Worm (Caenorhabditis elegans) whole organism, L3 larva: ENCODE results near the gene pccb-1.

ENCODE experiments used
- R02D3.7 ChIP-seq: fragments of 150-350 bp; optimal IDR thresholded peaks from 2 replicates; lab custom pipeline; 2014; ENCODE audit warnings: missing biosample characterization, missing genetic modification characterization
- ZK546.5 ChIP-seq: sonication (generic microtip); optimal IDR thresholded peaks from 2 replicates; lab custom pipeline; 2017; ENCODE audit warnings: missing biosample characterization, missing genetic modification characterization
- aly-2 ChIP-seq: fragments of 150-350 bp; optimal IDR thresholded peaks from 2 replicates; lab custom pipeline; 2014; ENCODE audit warnings: missing biosample characterization, missing genetic modification characterization
- ama-1 ChIP-seq: fragments of 150-350 bp; optimal IDR thresholded peaks from 2 replicates; lab custom pipeline; 2018
- ceh-28 ChIP-seq: fragments of 150-350 bp; optimal IDR thresholded peaks from 2 replicates; lab custom pipeline; 2014; ENCODE audit warnings: missing biosample characterization, missing genetic modification reagents, missing genetic modification characterization
- ceh-82 ChIP-seq: fragments of 150-350 bp; optimal IDR thresholded peaks from 2 replicates; lab custom pipeline; 2014; ENCODE audit warnings: missing biosample characterization, missing genetic modification characterization
- ceh-9 ChIP-seq: sonication (generic microtip); optimal IDR thresholded peaks from 2 replicates; lab custom pipeline; 2018; ENCODE audit warnings: missing biosample characterization, missing genetic modification characterization
- daf-12 ChIP-seq: fragments of 150-350 bp; optimal IDR thresholded peaks from 2 replicates; lab custom pipeline; 2014; ENCODE audit warnings: missing biosample characterization, missing genetic modification reagents, missing genetic modification characterization
- egl-5 ChIP-seq: fragments of 150-350 bp; optimal IDR thresholded peaks from 2 replicates; lab custom pipeline; 2017; ENCODE audit warnings: missing biosample characterization, missing genetic modification reagents, missing genetic modification characterization, inconsistent platforms
- elt-1 ChIP-seq: fragments of 150-350 bp; optimal IDR thresholded peaks from 2 replicates; lab custom pipeline; 2014; ENCODE audit warnings: missing biosample characterization, missing genetic modification characterization
- elt-2 ChIP-seq: sonication (generic microtip); optimal IDR thresholded peaks from 2 replicates; lab custom pipeline; 2016; ENCODE audit warnings: missing genetic modification reagents, mild to moderate bottlenecking, missing genetic modification characterization, missing compliant biosample characterization
- eor-1 ChIP-seq, 2 experiments: fragments of 150-350 bp; optimal IDR thresholded peaks; 2 replicates each; lab custom pipeline; 2014 to 2018; ENCODE audit warnings: missing biosample characterization in 2 of 2, missing genetic modification characterization in 2 of 2
- fkh-2 ChIP-seq: fragments of 150-350 bp; optimal IDR thresholded peaks from 2 replicates; lab custom pipeline; 2014; ENCODE audit warnings: missing biosample characterization, missing genetic modification reagents, missing genetic modification characterization
- fos-1 ChIP-seq: fragments of 150-350 bp; optimal IDR thresholded peaks from 2 replicates; lab custom pipeline; 2014; ENCODE audit warnings: missing biosample characterization, missing genetic modification characterization
- hmg-11 ChIP-seq: sonication (generic microtip); optimal IDR thresholded peaks from 2 replicates; lab custom pipeline; 2016; ENCODE audit warnings: missing genetic modification characterization, missing compliant biosample characterization
- jun-1 ChIP-seq: fragments of 150-350 bp; optimal IDR thresholded peaks from 2 replicates; lab custom pipeline; 2014; ENCODE audit warnings: missing biosample characterization, missing genetic modification reagents, missing genetic modification characterization
- lin-15B ChIP-seq: fragments of 150-350 bp; optimal IDR thresholded peaks from 2 replicates; lab custom pipeline; 2014; ENCODE audit warnings: missing biosample characterization, missing genetic modification characterization
- lin-39 ChIP-seq: fragments of 150-350 bp; optimal IDR thresholded peaks from 2 replicates; lab custom pipeline; 2018; ENCODE audit warnings: missing biosample characterization, missing genetic modification reagents, missing genetic modification characterization
- lsy-12 ChIP-seq: sonication (generic microtip); optimal IDR thresholded peaks from 2 replicates; lab custom pipeline; 2016; ENCODE audit warnings: mild to moderate bottlenecking, missing genetic modification characterization, missing compliant biosample characterization
- nfya-1 ChIP-seq: sonication (generic microtip); optimal IDR thresholded peaks from 2 replicates; lab custom pipeline; 2017; ENCODE audit warnings: missing genetic modification characterization, mild to moderate bottlenecking, missing compliant biosample characterization, antibody characterized with exemption, moderate library complexity; ENCODE audit not compliant: insufficient read depth
- nhr-11 ChIP-seq: fragments of 150-350 bp; optimal IDR thresholded peaks from 2 replicates; lab custom pipeline; 2014; ENCODE audit warnings: missing biosample characterization, missing genetic modification characterization
- nhr-12 ChIP-seq: fragments of 150-350 bp; optimal IDR thresholded peaks from 2 replicates; lab custom pipeline; 2014; ENCODE audit warnings: missing biosample characterization, missing genetic modification characterization
- nhr-237 ChIP-seq: fragments of 150-350 bp; optimal IDR thresholded peaks from 2 replicates; lab custom pipeline; 2014; ENCODE audit warnings: missing biosample characterization, missing genetic modification characterization
- nhr-25 ChIP-seq: sonication (generic microtip); optimal IDR thresholded peaks from 2 replicates; lab custom pipeline; 2017; ENCODE audit warnings: missing biosample characterization, missing genetic modification characterization
- nhr-28 ChIP-seq: fragments of 150-350 bp; optimal IDR thresholded peaks from 2 replicates; lab custom pipeline; 2014; ENCODE audit warnings: missing biosample characterization, missing genetic modification characterization
- nhr-43 ChIP-seq: sonication (generic microtip); optimal IDR thresholded peaks from 2 replicates; lab custom pipeline; 2016; ENCODE audit warnings: mild to moderate bottlenecking, missing genetic modification characterization, missing compliant biosample characterization; ENCODE audit not compliant: poor library complexity, severe bottlenecking
- nhr-67 ChIP-seq: fragments of 150-350 bp; optimal IDR thresholded peaks from 2 replicates; lab custom pipeline; 2014; ENCODE audit warnings: missing biosample characterization, missing genetic modification characterization
- nhr-76 ChIP-seq: fragments of 150-350 bp; sonication (generic microtip); optimal IDR thresholded peaks from 5 replicates; lab custom pipeline; 2014; ENCODE audit warnings: missing biosample characterization, missing genetic modification characterization
- pha-4 ChIP-seq: fragments of 150-350 bp; optimal IDR thresholded peaks from 2 replicates; lab custom pipeline; 2014; ENCODE audit warnings: missing biosample characterization, missing genetic modification reagents, missing genetic modification characterization
- pqm-1 ChIP-seq: fragments of 150-350 bp; optimal IDR thresholded peaks from 2 replicates; lab custom pipeline; 2017; ENCODE audit warnings: missing biosample characterization, missing genetic modification characterization, inconsistent platforms
- sea-2 ChIP-seq: fragments of 150-350 bp; sonication (generic microtip); optimal IDR thresholded peaks from 4 replicates; lab custom pipeline; 2014; ENCODE audit warnings: missing biosample characterization, missing genetic modification reagents, missing genetic modification characterization
- snpc-4 ChIP-seq: fragments of 150-350 bp; optimal IDR thresholded peaks from 2 replicates; lab custom pipeline; 2014; ENCODE audit warnings: missing biosample characterization, missing genetic modification characterization
- tbx-2 ChIP-seq: sonication (generic microtip); optimal IDR thresholded peaks from 2 replicates; lab custom pipeline; 2016; ENCODE audit warnings: mild to moderate bottlenecking, missing genetic modification characterization, missing compliant biosample characterization
- unc-39 ChIP-seq: sonication (generic microtip); optimal IDR thresholded peaks from 4 replicates; lab custom pipeline; 2017; ENCODE audit warnings: missing biosample characterization, missing genetic modification characterization
- unc-62 ChIP-seq: fragments of 150-350 bp; sonication (generic microtip); optimal IDR thresholded peaks from 4 replicates; lab custom pipeline; 2014; ENCODE audit warnings: missing biosample characterization, missing genetic modification reagents, missing genetic modification characterization
- zag-1 ChIP-seq: fragments of 150-350 bp; optimal IDR thresholded peaks from 2 replicates; lab custom pipeline; 2014; ENCODE audit warnings: missing biosample characterization, missing genetic modification characterization
- ztf-11 ChIP-seq: fragments of 150-350 bp; optimal IDR thresholded peaks from 2 replicates; lab custom pipeline; 2014; ENCODE audit warnings: missing biosample characterization, missing genetic modification characterization
- ztf-4 ChIP-seq: fragments of 150-350 bp; optimal IDR thresholded peaks from 2 replicates; lab custom pipeline; 2014; ENCODE audit warnings: missing biosample characterization, missing genetic modification characterization

Gene pccb-1

ce11 chrX:3061698-3062097 is 27.7 kb upstream of the pccb-1 start:
- TF ChIP-seq nhr-76, result no peak
- no peak for TF ChIP-seq elt-1 (tag; lab: Kevin White, UChicago)
- no peak for TF ChIP-seq nfya-1
- no peak for TF ChIP-seq lsy-12 (tag; lab: Kevin White, UChicago)
- TF ChIP-seq pqm-1 (tag; lab: Kevin White, UChicago), result no peak
- TF ChIP-seq ceh-28 (tag; lab: Kevin White, UChicago), result no peak
- TF ChIP-seq fos-1 (tag; lab: Kevin White, UChicago), result no peak
- TF ChIP-seq lin-39 (tag; lab: Kevin White, UChicago), result no peak
- TF ChIP-seq ztf-11, result no peak
- TF ChIP-seq ama-1 (lab: Kevin White, UChicago), result no peak
- TF ChIP-seq ZK546.5 (tag; lab: Kevin White, UChicago), result no peak
- TF ChIP-seq hmg-11 (tag; lab: Kevin White, UChicago), result no peak
- no peak for TF ChIP-seq eor-1 (tag; optimal IDR thresholded peaks at IDR 0.05; lab: Kevin White, UChicago)
- TF ChIP-seq daf-12 (tag; lab: Kevin White, UChicago), result no peak
- TF ChIP-seq aly-2 (tag; lab: Kevin White, UChicago), result no peak
- TF ChIP-seq pha-4 (tag; lab: Kevin White, UChicago), result no peak
- no peak for TF ChIP-seq nhr-28 (tag; lab: Kevin White, UChicago)
- TF ChIP-seq ceh-82 (tag; lab: Kevin White, UChicago), result no peak

ce11 chrX:3063274-3063673 is 26.1 kb upstream of the pccb-1 start, which contains the start of gene ceh-30:
Gene ceh-30, plus strand, starts transcription at chrX:3063574.
- TF ChIP-seq R02D3.7 (tag; lab: Kevin White, UChicago) (no peak), ztf-4 (tag; lab: Kevin White, UChicago) (no peak), fkh-2 (tag; lab: Kevin White, UChicago) (no peak), nhr-28 (tag; lab: Kevin White, UChicago) (no peak)

- TF ChIP-seq hmg-11 (tag; lab: Kevin White, UChicago) (no peak), jun-1 (tag; lab: Kevin White, UChicago) (no peak), nhr-43 (no peak), ztf-4 (tag; lab: Kevin White, UChicago) (no peak)
- TF ChIP-seq, all 47 proteins: peak for 0
These were observed 22.3 kb upstream of the pccb-1 start for ce11 chrX:3067052-3067451.

ce11 chrX:3070322-3070721 is 19.0 kb upstream of the pccb-1 start, which contains the start of gene ceh-31:
Gene ceh-31, minus strand, starts transcription at chrX:3070422.
- TF ChIP-seq ceh-28 (tag; lab: Kevin White, UChicago), result no peak
- no peak for TF ChIP-seq ceh-9 (tag; lab: Kevin White, UChicago)
- TF ChIP-seq aly-2 (tag; lab: Kevin White, UChicago), result no peak
- TF ChIP-seq ztf-11, result no peak
- no peak for TF ChIP-seq R02D3.7 (tag; lab: Kevin White, UChicago)
- TF ChIP-seq lsy-12 (tag; lab: Kevin White, UChicago), result no peak
- no peak for TF ChIP-seq elt-2 (tag; lab: Kevin White, UChicago)
- TF ChIP-seq nhr-67 (tag; lab: Kevin White, UChicago), result no peak
- TF ChIP-seq jun-1 (tag; lab: Kevin White, UChicago), result no peak
- no peak for TF ChIP-seq unc-62 (GFP tag; lab: Kevin White, UChicago)
- TF ChIP-seq nhr-11 (tag; lab: Kevin White, UChicago), result no peak
- no peak for TF ChIP-seq lin-39 (tag; lab: Kevin White, UChicago)
- TF ChIP-seq nhr-237 (tag; lab: Kevin White, UChicago), result no peak

- TF ChIP-seq egl-5 (tag; lab: Kevin White, UChicago) (no peak), eor-1 (tag; optimal IDR thresholded peaks at IDR 0.05; lab: Kevin White, UChicago) (no peak), hmg-11 (tag; lab: Kevin White, UChicago) (no peak), nhr-12 (no peak)
- TF ChIP-seq, all 47 proteins: peak for 0
These were observed 8.5 kb upstream of the pccb-1 start, which contains the start of gene twk-16 for ce11 chrX:3080825-3081224. Gene twk-16, plus strand, starts transcription at chrX:3081125.

- TF ChIP-seq unc-62 (GFP tag; lab: Kevin White, UChicago) (no peak), ama-1 (lab: Kevin White, UChicago) (no peak), nhr-25 (tag; lab: Kevin White, UChicago) (no peak), nhr-67 (tag; lab: Kevin White, UChicago) (no peak), ceh-28 (tag; lab: Kevin White, UChicago) (no peak), fkh-2 (tag; lab: Kevin White, UChicago) (no peak), tbx-2 (tag; lab: Kevin White, UChicago) (no peak), sea-2 (GFP tag; lab: Kevin White, UChicago) (no peak), snpc-4 (tag; lab: Kevin White, UChicago) (no peak), ceh-82 (tag; lab: Kevin White, UChicago) (no peak), ztf-4 (tag; lab: Kevin White, UChicago) (no peak), jun-1 (tag; lab: Kevin White, UChicago) (no peak), ztf-11 (no peak), unc-39 (tag; lab: Kevin White, UChicago) (no peak), egl-5 (tag; lab: Kevin White, UChicago) (no peak), R02D3.7 (tag; lab: Kevin White, UChicago) (no peak), lin-39 (tag; lab: Kevin White, UChicago) (no peak), zag-1 (tag; lab: Kevin White, UChicago) (no peak), lin-15B (tag; lab: Kevin White, UChicago) (no peak), aly-2 (tag; lab: Kevin White, UChicago) (no peak)
These were observed 2.1 kb upstream of the pccb-1 start, which contains the start of gene F52E4.5 for ce11 chrX:3087245-3087644. Gene F52E4.5, minus strand, starts transcription at chrX:3087345.
